Worm (Caenorhabditis elegans) whole organism, L1 larva: ENCODE measurements around the gene Y48A6B.9.

ENCODE experiments used
- nhr-237 ChIP-seq: fragments of 150-350 bp; optimal IDR thresholded peaks from 2 replicates; lab custom pipeline; 2014; ENCODE audit warnings: missing biosample characterization, missing genetic modification characterization
- nhr-90 ChIP-seq: sonication (generic microtip); optimal IDR thresholded peaks from 2 replicates; lab custom pipeline; 2016; ENCODE audit warnings: mild to moderate bottlenecking, missing genetic modification characterization, missing compliant biosample characterization; ENCODE audit not compliant: poor library complexity
- snpc-4 ChIP-seq: fragments of 150-350 bp; optimal IDR thresholded peaks from 2 replicates; lab custom pipeline; 2014; ENCODE audit warnings: missing biosample characterization, missing genetic modification characterization

ce11 chrIII:11007552-11008272 is 25.3 kb upstream of the Y48A6B.9 start, which contains the start of the genes fipr-17 and Y48A6B.3:
- peak; percentile 54 for TF ChIP-seq nhr-237 (tag; lab: Kevin White, UChicago)
- TF ChIP-seq nhr-90 = peak; percentile 78
- peak; percentile 92 for TF ChIP-seq snpc-4 (tag; lab: Kevin White, UChicago)
